Fruit fly (Drosophila melanogaster): ENCODE results near the gene Or65c.

- TF ChIP-seq CG8478 (optimal IDR thresholded peaks at IDR 0.05) (no peak), psq (optimal IDR thresholded peaks at IDR 0.05) (no peak), Dll (optimal IDR thresholded peaks at IDR 0.05) (no peak), pan (optimal IDR thresholded peaks at IDR 0.05) (no peak)
Observed at dm6 chr3L:6309726-6310125, 17.7 kb upstream of the Or65c start.

All from whole organism.